Worm (Caenorhabditis elegans) whole organism, L3 larva: ENCODE results near the gene osm-10.

Source experiments
- fos-1 ChIP-seq: fragments of 150-350 bp; optimal IDR thresholded peaks from 2 replicates; lab custom pipeline; 2014; ENCODE audit warnings: missing biosample characterization, missing genetic modification characterization
- nfya-1 ChIP-seq: sonication (generic microtip); optimal IDR thresholded peaks from 2 replicates; lab custom pipeline; 2017; ENCODE audit warnings: missing genetic modification characterization, mild to moderate bottlenecking, missing compliant biosample characterization, antibody characterized with exemption, moderate library complexity; ENCODE audit not compliant: insufficient read depth
- nhr-23 ChIP-seq: fragments of 150-350 bp; optimal IDR thresholded peaks from 2 replicates; lab custom pipeline; 2014; ENCODE audit warnings: missing biosample characterization, missing genetic modification reagents, missing genetic modification characterization
- nhr-237 ChIP-seq: fragments of 150-350 bp; optimal IDR thresholded peaks from 2 replicates; lab custom pipeline; 2014; ENCODE audit warnings: missing biosample characterization, missing genetic modification characterization
- nhr-28 ChIP-seq: fragments of 150-350 bp; optimal IDR thresholded peaks from 2 replicates; lab custom pipeline; 2014; ENCODE audit warnings: missing biosample characterization, missing genetic modification characterization
- sea-2 ChIP-seq: fragments of 150-350 bp; sonication (generic microtip); optimal IDR thresholded peaks from 4 replicates; lab custom pipeline; 2014; ENCODE audit warnings: missing biosample characterization, missing genetic modification reagents, missing genetic modification characterization
- skn-1 ChIP-seq: fragments of 150-350 bp; optimal IDR thresholded peaks from 2 replicates; lab custom pipeline; 2014; ENCODE audit warnings: missing biosample characterization, missing genetic modification characterization
- snpc-4 ChIP-seq: fragments of 150-350 bp; optimal IDR thresholded peaks from 2 replicates; lab custom pipeline; 2014; ENCODE audit warnings: missing biosample characterization, missing genetic modification characterization
- tbx-2 ChIP-seq: sonication (generic microtip); optimal IDR thresholded peaks from 2 replicates; lab custom pipeline; 2016; ENCODE audit warnings: mild to moderate bottlenecking, missing genetic modification characterization, missing compliant biosample characterization

- TF ChIP-seq sea-2 (GFP tag; lab: Kevin White, UChicago) = no peak
- TF ChIP-seq nhr-237 (tag; lab: Kevin White, UChicago) = no peak
- TF ChIP-seq tbx-2 = no peak
- TF ChIP-seq skn-1 (tag; lab: Kevin White, UChicago) = no peak
- TF ChIP-seq nhr-28 (tag; lab: Kevin White, UChicago) = no peak
- TF ChIP-seq nfya-1 (tag; lab: Kevin White, UChicago) = no peak
- TF ChIP-seq nhr-23 (tag; lab: Kevin White, UChicago) = no peak
- TF ChIP-seq snpc-4 = no peak
- TF ChIP-seq fos-1 = no peak
These were observed 3.3 kb downstream of the osm-10 start for ce11 chrIII:7246389-7246788.
